Worm (Caenorhabditis elegans) whole organism, L4/young adult: Measurements from ENCODE around the gene K01F9.2.

ENCODE experiments used
- W03F9.2 ChIP-seq: fragments of 150-350 bp; optimal IDR thresholded peaks from 2 replicates; lab custom pipeline; 2014; ENCODE audit warnings: missing biosample characterization, missing genetic modification characterization
- dao-5 ChIP-seq: sonication (generic microtip); optimal IDR thresholded peaks from 2 replicates; lab custom pipeline; 2016; ENCODE audit warnings: missing genotype, missing genetic modification characterization, moderate library complexity, missing compliant biosample characterization
- him-1 ChIP-seq: sonication (generic microtip); optimal IDR thresholded peaks from 2 replicates; lab custom pipeline; 2016; ENCODE audit warnings: missing genotype, missing genetic modification reagents, missing genetic modification characterization, missing compliant biosample characterization

Gene K01F9.2

ce11 chrIII:8831059-8831750, 45.7 kb downstream of the K01F9.2 start, which contains the start of gene F44E2.10:
F44E2.10 (minus strand) TSS chrIII:8831109.
- TF ChIP-seq W03F9.2 (no peak), dao-5 (tag; lab: Kevin White, UChicago) (no peak)

- no peak for TF ChIP-seq dao-5 (tag; lab: Kevin White, UChicago)
These were observed 47.7 kb downstream of the K01F9.2 start, which contains the start of gene F44E2.3 for ce11 chrIII:8829245-8829644. F44E2.3 (minus strand) TSS chrIII:8829305.

ce11 chrIII:8827128-8827527, 49.8 kb downstream of the K01F9.2 start, which contains the start of gene F54F2.9:
F54F2.9 (minus strand) TSS chrIII:8827228.
- TF ChIP-seq dao-5 (tag; lab: Kevin White, UChicago) (no peak), him-1 (no peak), W03F9.2 (no peak)

ce11 chrIII:8824556-8824955, 52.4 kb downstream of the K01F9.2 start:
- TF ChIP-seq him-1 (no peak), W03F9.2 (no peak), dao-5 (tag; lab: Kevin White, UChicago) (no peak)
